Fruit fly (Drosophila melanogaster) whole organism: ENCODE results near the gene eIF4E1.

Experiments
- EcR ChIP-seq, 2 experiments: fragments of >200 bp; optimal IDR thresholded peaks; 2 replicates each; lab custom pipeline; 2017; ENCODE audit warnings: missing biosample characterization in 2 of 2, missing genetic modification characterization in 2 of 2, missing genetic modification reagents in 2 of 2
- psq ChIP-seq: fragments of >200 bp; optimal IDR thresholded peaks from 2 replicates; lab custom pipeline; 2017
- usp ChIP-seq: fragments of >200 bp; optimal IDR thresholded peaks from 2 replicates; lab custom pipeline; 2017; ENCODE audit warnings: missing biosample characterization, missing genetic modification characterization, mixed read lengths

- TF ChIP-seq psq (lab: Kevin White, UChicago) (no peak), EcR (GFP tag; optimal IDR thresholded peaks at IDR 0.05; lab: Kevin White, UChicago) (no peak), usp (GFP tag; lab: Kevin White, UChicago) (no peak)
Observed at dm6 chr3L:9357830-9358712, 44.2 kb downstream of the eIF4E1 start.
